Worm (Caenorhabditis elegans) whole organism, mixed stage, embryonic: ENCODE data around the gene tor-1.

ENCODE experiments used
- M03D4.4 ChIP-seq: sonication (generic microtip); optimal IDR thresholded peaks from 2 replicates; lab custom pipeline; 2017; ENCODE audit warnings: mild to moderate bottlenecking, missing genetic modification characterization, missing compliant biosample characterization
- bed-3 ChIP-seq: fragments of 200-800 bp; sonication (Bioruptor generic); optimal IDR thresholded peaks from 3 replicates; lab custom pipeline; 2018; ENCODE audit warnings: mild to moderate bottlenecking, missing genetic modification characterization, moderate library complexity, missing compliant biosample characterization
- blmp-1 ChIP-seq: fragments of 150-350 bp; optimal IDR thresholded peaks from 2 replicates; lab custom pipeline; 2014; ENCODE audit warnings: missing biosample characterization, missing genetic modification characterization
- ceh-39 ChIP-seq: fragments of 150-350 bp; optimal IDR thresholded peaks from 2 replicates; lab custom pipeline; 2014; ENCODE audit warnings: missing biosample characterization, missing genetic modification characterization
- ceh-43 ChIP-seq: fragments of 200-800 bp; sonication (Bioruptor generic); optimal IDR thresholded peaks from 2 replicates; lab custom pipeline; 2018; ENCODE audit warnings: mild to moderate bottlenecking, missing genetic modification characterization, moderate library complexity, missing compliant biosample characterization
- ceh-83 ChIP-seq: fragments of 200-800 bp; sonication (Bioruptor generic); optimal IDR thresholded peaks from 2 replicates; lab custom pipeline; 2018; ENCODE audit warnings: mild to moderate bottlenecking, missing genetic modification characterization, missing compliant biosample characterization
- ces-1 ChIP-seq: fragments of 150-350 bp; optimal IDR thresholded peaks from 2 replicates; lab custom pipeline; 2014; ENCODE audit warnings: missing biosample characterization, missing genetic modification reagents, missing genetic modification characterization
- cnd-1 ChIP-seq: fragments of 200-800 bp; sonication (Bioruptor generic); optimal IDR thresholded peaks from 2 replicates; lab custom pipeline; 2018; ENCODE audit warnings: mild to moderate bottlenecking, missing genetic modification characterization, missing compliant biosample characterization
- drap-1 ChIP-seq: fragments of 200-800 bp; sonication (Bioruptor generic); optimal IDR thresholded peaks from 3 replicates; lab custom pipeline; 2018; ENCODE audit warnings: mild to moderate bottlenecking, missing genetic modification characterization, missing compliant biosample characterization
- elt-1 ChIP-seq: sonication (generic microtip); optimal IDR thresholded peaks from 2 replicates; lab custom pipeline; 2017; ENCODE audit warnings: missing genetic modification characterization, mild to moderate bottlenecking, missing compliant biosample characterization, antibody characterized with exemption, moderate library complexity, borderline replicate concordance; ENCODE audit not compliant: insufficient read depth
- elt-3 ChIP-seq: fragments of 150-350 bp; optimal IDR thresholded peaks from 2 replicates; lab custom pipeline; 2014; ENCODE audit warnings: missing biosample characterization, missing genetic modification characterization
- flh-1 ChIP-seq: fragments of 200-800 bp; sonication (Bioruptor generic); optimal IDR thresholded peaks from 2 replicates; lab custom pipeline; 2018; ENCODE audit warnings: mild to moderate bottlenecking, missing genetic modification characterization, moderate library complexity, missing compliant biosample characterization
- ham-2 ChIP-seq: fragments of 200-800 bp; sonication (Bioruptor generic); optimal IDR thresholded peaks from 2 replicates; lab custom pipeline; 2018; ENCODE audit warnings: mild to moderate bottlenecking, missing genetic modification characterization, missing compliant biosample characterization
- hlh-1 ChIP-seq: fragments of 150-350 bp; optimal IDR thresholded peaks from 2 replicates; lab custom pipeline; 2014; ENCODE audit warnings: missing biosample characterization, missing genetic modification reagents, missing genetic modification characterization
- lin-13 ChIP-seq: fragments of 150-350 bp; optimal IDR thresholded peaks from 2 replicates; lab custom pipeline; 2014; ENCODE audit warnings: missing biosample characterization, missing genetic modification characterization
- lin-32 ChIP-seq: fragments of 200-800 bp; sonication (Bioruptor generic); optimal IDR thresholded peaks from 2 replicates; lab custom pipeline; 2018; ENCODE audit warnings: mild to moderate bottlenecking, missing genetic modification characterization, missing compliant biosample characterization
- lsy-2 ChIP-seq: fragments of 150-350 bp; optimal IDR thresholded peaks from 2 replicates; lab custom pipeline; 2014; ENCODE audit warnings: missing biosample characterization, missing genetic modification characterization
- mab-5 ChIP-seq: fragments of 150-350 bp; optimal IDR thresholded peaks from 2 replicates; lab custom pipeline; 2014; ENCODE audit warnings: missing biosample characterization, missing genetic modification characterization
- mep-1 ChIP-seq: fragments of 150-350 bp; optimal IDR thresholded peaks from 2 replicates; lab custom pipeline; 2017; ENCODE audit warnings: missing biosample characterization, missing genetic modification reagents, missing genetic modification characterization, inconsistent platforms
- mls-2 ChIP-seq: sonication (generic microtip); optimal IDR thresholded peaks from 2 replicates; lab custom pipeline; 2016; ENCODE audit warnings: mild to moderate bottlenecking, missing genetic modification characterization, moderate library complexity, missing compliant biosample characterization
- nhr-12 ChIP-seq: fragments of 150-350 bp; optimal IDR thresholded peaks from 2 replicates; lab custom pipeline; 2014; ENCODE audit warnings: missing biosample characterization, missing genetic modification characterization
- nhr-237 ChIP-seq: fragments of 150-350 bp; optimal IDR thresholded peaks from 2 replicates; lab custom pipeline; 2014; ENCODE audit warnings: missing biosample characterization, missing genetic modification characterization
- nhr-28 ChIP-seq: fragments of 150-350 bp; optimal IDR thresholded peaks from 2 replicates; lab custom pipeline; 2014; ENCODE audit warnings: missing biosample characterization, missing genetic modification characterization
- pha-4 ChIP-seq: fragments of 150-350 bp; optimal IDR thresholded peaks from 2 replicates; lab custom pipeline; 2018; ENCODE audit warnings: missing biosample characterization, missing genetic modification reagents, missing genetic modification characterization
- sem-2 ChIP-seq: fragments of 200-800 bp; sonication (Bioruptor generic); optimal IDR thresholded peaks from 2 replicates; lab custom pipeline; 2018; ENCODE audit warnings: mild to moderate bottlenecking, missing genetic modification characterization, missing compliant biosample characterization
- snpc-4 ChIP-seq: fragments of 150-350 bp; optimal IDR thresholded peaks from 2 replicates; lab custom pipeline; 2014; ENCODE audit warnings: missing biosample characterization, missing genetic modification characterization
- sptf-1 ChIP-seq: sonication (generic microtip); optimal IDR thresholded peaks from 2 replicates; lab custom pipeline; 2017; ENCODE audit warnings: mild to moderate bottlenecking, missing genetic modification characterization, moderate library complexity, missing compliant biosample characterization
- tbx-8 ChIP-seq: fragments of 200-800 bp; sonication (Bioruptor generic); optimal IDR thresholded peaks from 2 replicates; lab custom pipeline; 2018; ENCODE audit warnings: mild to moderate bottlenecking, missing genetic modification characterization, moderate library complexity, missing compliant biosample characterization
- unc-120 ChIP-seq: sonication (generic microtip); optimal IDR thresholded peaks from 2 replicates; lab custom pipeline; 2017; ENCODE audit warnings: missing genetic modification characterization, missing compliant biosample characterization; ENCODE audit not compliant: poor library complexity, severe bottlenecking
- unc-62 ChIP-seq: fragments of 150-350 bp; optimal IDR thresholded peaks from 2 replicates; lab custom pipeline; 2014; ENCODE audit warnings: missing biosample characterization, missing genetic modification reagents, missing genetic modification characterization
- zip-8 ChIP-seq: fragments of 150-350 bp; optimal IDR thresholded peaks from 2 replicates; lab custom pipeline; 2014; ENCODE audit warnings: missing biosample characterization, missing genetic modification characterization
- ztf-11 ChIP-seq: fragments of 150-350 bp; optimal IDR thresholded peaks from 2 replicates; lab custom pipeline; 2014; ENCODE audit warnings: missing biosample characterization, missing genetic modification characterization

tor-1 gene

DNA sequence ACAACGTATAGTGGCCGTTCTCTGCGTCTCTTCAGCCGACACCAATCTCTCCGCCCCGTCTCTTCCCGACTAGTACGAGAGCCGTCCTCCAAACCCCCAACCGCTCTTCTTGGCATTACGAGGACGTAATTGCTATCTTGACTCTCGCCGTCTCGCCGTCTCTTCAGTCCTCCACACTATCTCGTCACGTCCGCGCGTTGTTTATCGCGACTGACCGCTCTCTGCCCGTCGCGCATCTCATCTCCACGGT is 47.8 kb upstream of the tor-1 start:
- no peak for TF ChIP-seq M03D4.4
- TF ChIP-seq drap-1 (GFP tag; lab: Kevin White, UChicago) = no peak
- peak; percentile 5 for TF ChIP-seq zip-8 (tag; lab: Kevin White, UChicago)
- no peak for TF ChIP-seq mep-1 (tag; lab: Kevin White, UChicago)
- TF ChIP-seq tbx-8 (GFP tag; lab: Kevin White, UChicago) = no peak
- no peak for TF ChIP-seq bed-3

DNA sequence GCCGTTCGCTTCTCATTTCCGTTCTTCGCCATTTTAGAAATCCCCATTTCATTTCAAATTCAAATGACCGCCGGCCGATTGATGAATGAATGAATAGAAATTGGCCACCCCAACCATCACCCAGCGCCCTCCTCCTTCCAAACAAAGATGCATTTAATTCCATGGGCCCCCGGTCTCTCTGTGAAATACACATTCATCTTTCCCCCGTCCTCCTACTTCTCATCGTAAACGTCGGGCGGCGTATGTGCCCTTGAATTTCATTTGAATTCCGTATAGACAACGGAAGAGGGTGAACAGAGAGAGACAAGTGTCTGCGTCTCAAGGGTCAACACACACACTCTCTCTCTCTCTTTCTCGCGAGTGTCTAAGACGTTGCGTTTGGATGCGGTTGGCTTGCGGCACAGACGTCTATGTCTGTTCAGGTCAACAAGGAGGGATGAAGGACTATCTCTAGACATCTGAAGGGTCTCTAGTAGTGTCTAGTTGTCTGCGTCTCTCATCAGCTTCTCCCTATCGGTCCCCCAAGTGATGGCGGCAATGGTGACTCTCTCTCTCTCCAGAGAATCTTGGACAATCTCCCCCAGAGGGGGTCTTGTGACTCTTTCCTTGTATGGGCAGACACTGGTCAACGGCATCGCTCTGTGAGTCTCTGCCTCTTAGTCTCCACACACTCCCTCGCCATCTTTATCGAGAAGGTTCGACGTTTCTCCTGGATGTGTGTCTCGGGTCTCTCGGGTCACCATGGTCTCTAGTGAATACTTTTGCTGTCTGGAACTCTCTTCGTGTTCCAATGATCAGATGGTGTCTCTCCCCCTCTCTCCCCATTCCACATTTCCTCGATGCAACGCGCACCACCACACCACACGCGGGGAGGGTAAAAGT is 47.3 kb upstream of the tor-1 start:
- TF ChIP-seq lin-32 (GFP tag; lab: Kevin White, UChicago) (peak; percentile 19), mls-2 (tag; lab: Kevin White, UChicago) (peak; percentile 88), lin-13 (tag; lab: Kevin White, UChicago) (peak; percentile 49), ces-1 (peak; percentile 92), ceh-43 (peak; percentile 1), zip-8 (tag; lab: Kevin White, UChicago) (no peak), drap-1 (GFP tag; lab: Kevin White, UChicago) (peak; percentile 40), cnd-1 (tag; lab: Kevin White, UChicago) (no peak), flh-1 (GFP tag; lab: Kevin White, UChicago) (no peak), mab-5 (no peak), ceh-39 (no peak), ham-2 (peak; percentile 77), blmp-1 (tag; lab: Kevin White, UChicago) (no peak), unc-62 (GFP tag; lab: Kevin White, UChicago) (peak; percentile 84), nhr-237 (tag; lab: Kevin White, UChicago) (no peak), hlh-1 (tag; lab: Kevin White, UChicago) (peak; percentile 65), nhr-28 (no peak), mep-1 (tag; lab: Kevin White, UChicago) (peak; percentile 50), lsy-2 (tag; lab: Kevin White, UChicago) (peak; percentile 18), bed-3 (no peak), elt-1 (tag; lab: Kevin White, UChicago) (peak; percentile 32), sptf-1 (peak; percentile 70), pha-4 (tag; lab: Kevin White, UChicago) (peak; percentile 96), snpc-4 (tag; lab: Kevin White, UChicago) (no peak), ceh-83 (GFP tag; lab: Kevin White, UChicago) (no peak), ztf-11 (tag; lab: Kevin White, UChicago) (peak; percentile 81), sem-2 (GFP tag; lab: Kevin White, UChicago) (no peak), nhr-12 (tag; lab: Kevin White, UChicago) (peak; percentile 23), unc-120 (peak; percentile 87), M03D4.4 (peak; percentile 27)

DNA sequence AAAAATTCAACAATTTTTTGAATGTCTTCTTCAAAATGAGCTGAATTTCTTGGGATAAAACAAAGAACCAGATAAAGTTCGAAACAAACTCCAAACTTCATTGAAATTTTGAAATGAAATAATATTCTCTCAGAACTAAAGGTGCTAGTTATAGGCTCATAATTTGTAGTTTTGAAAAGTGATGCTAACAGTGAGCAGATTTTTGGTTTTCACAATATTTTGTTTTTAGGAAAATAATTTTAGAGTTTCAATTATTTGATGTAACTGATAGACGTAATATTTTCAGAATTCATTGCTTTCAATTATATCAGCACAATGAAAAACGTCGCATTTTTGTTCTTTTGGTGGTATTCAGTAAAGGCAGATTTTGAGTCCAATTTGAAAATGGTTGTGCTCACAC is 34.3 kb upstream of the tor-1 start, which contains the start of the genes irld-56 and irld-55:
Gene irld-56 (minus strand): TSS at position 101 of the 400 bp plus-strand sequence.
Gene irld-55 (plus strand): TSS at position 316 of the 400 bp plus-strand sequence.
- TF ChIP-seq elt-3 (tag; lab: Kevin White, UChicago) (no peak), unc-62 (GFP tag; lab: Kevin White, UChicago) (no peak), elt-1 (tag; lab: Kevin White, UChicago) (no peak), bed-3 (no peak), sem-2 (GFP tag; lab: Kevin White, UChicago) (no peak), unc-120 (no peak), nhr-28 (no peak), snpc-4 (tag; lab: Kevin White, UChicago) (no peak), sptf-1 (no peak), mab-5 (no peak), mep-1 (tag; lab: Kevin White, UChicago) (no peak)
- TF ChIP-seq, all 35 proteins: peak for 0

DNA sequence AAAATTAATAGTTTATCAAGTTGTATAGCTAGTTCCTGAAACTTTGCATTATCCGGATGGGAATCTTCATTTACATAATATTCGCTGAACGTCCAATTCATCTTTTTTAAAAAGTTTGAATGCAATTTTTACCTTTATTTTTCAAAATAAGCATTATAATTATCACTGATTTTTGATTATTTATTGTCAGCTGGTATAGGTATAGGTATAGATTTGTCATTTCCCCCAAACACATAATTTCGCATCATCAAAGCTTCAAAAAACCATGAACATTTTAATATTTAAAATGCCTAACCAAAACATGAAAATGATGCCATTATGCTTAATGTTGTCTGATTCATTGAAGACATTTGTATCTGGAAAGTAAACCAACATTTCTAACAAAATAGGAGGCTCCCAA is 30.2 kb upstream of the tor-1 start, which contains the start of gene srw-63:
Gene srw-63 (minus strand): TSS at position 101 of the 400 bp plus-strand sequence.
- TF ChIP-seq drap-1 (GFP tag; lab: Kevin White, UChicago) (no peak), lin-32 (GFP tag; lab: Kevin White, UChicago) (no peak), unc-120 (no peak)
